1 fruit fly cellular context compared by ENCODE assay signal in the genomic region with DNA sequence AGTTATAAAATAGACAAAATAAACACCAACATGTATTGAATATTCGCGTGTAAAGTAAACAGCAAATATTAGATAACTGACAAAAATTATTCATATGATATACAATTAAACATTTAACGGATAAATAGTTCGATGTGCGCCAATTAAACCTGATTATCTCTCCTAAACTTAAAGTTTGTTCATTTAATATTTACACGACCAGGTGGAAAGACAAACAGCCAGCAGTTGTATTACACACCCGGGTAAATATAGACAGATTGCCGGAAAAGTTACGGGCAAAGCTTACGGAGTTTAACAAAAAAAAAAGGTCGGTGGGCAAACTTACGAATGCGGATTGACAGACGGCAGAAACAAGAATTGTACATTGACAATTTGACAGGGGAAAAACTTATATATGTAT.
A peak's percentile ranks its signal among the peaks of the same experiment; 100 is the strongest.
TF ChIP-seq lines count a peak whose summit lies in the region.

No protein-coding gene starts in this region.

TF ChIP-seq in whole organism, embryonic, 481 proteins besides CTCF, POLR2A, EP300 and RAD21 (continued from another document and continues in another):
- TF ChIP-seq oc (tag; optimal IDR thresholded peaks at IDR 0.05; lab: Kevin White, UChicago) (peak; percentile 42), ap (GFP tag; IDR thresholded peaks at IDR 0.05; lab: Robert Waterston, UW) (no peak), usp (GFP tag; optimal IDR thresholded peaks at IDR 0.05; lab: Kevin White, UChicago) (no peak), sug (tag; optimal IDR thresholded peaks at IDR 0.05; lab: Kevin White, UChicago) (peak; percentile 54), Stat92E (GFP tag; optimal IDR thresholded peaks at IDR 0.05; lab: Kevin White, UChicago) (no peak), Dad (GFP tag; optimal IDR thresholded peaks at IDR 0.05; lab: Kevin White, UChicago) (peak; percentile 46), Ada2b (GFP tag; IDR thresholded peaks at IDR 0.05; lab: Robert Waterston, UW) (no peak; the same call in 1 of the 2 replicates), CG3065 (GFP tag; optimal IDR thresholded peaks at IDR 0.05; lab: Kevin White, UChicago) (no peak), wdn (GFP tag; IDR thresholded peaks at IDR 0.05; lab: Robert Waterston, UW) (no peak; the same call in 1 of the 2 replicates), cwo (GFP tag; optimal IDR thresholded peaks at IDR 0.05; lab: Kevin White, UChicago) (peak; percentile 60), gsb (GFP tag; IDR thresholded peaks at IDR 0.05; lab: Robert Waterston, UW) (peak; percentile 62), Dll (GFP tag; IDR thresholded peaks at IDR 0.05; lab: Robert Waterston, UW; ENCODE audit: partially characterized antibody) (no peak), hb (GFP tag; IDR thresholded peaks at IDR 0.05; lab: Robert Waterston, UW; ENCODE audit: partially characterized antibody) (no peak), ATbp (GFP tag; optimal IDR thresholded peaks at IDR 0.05; lab: Kevin White, UChicago) (peak; percentile 66), MBD-R2 (GFP tag; IDR thresholded peaks at IDR 0.05; lab: Robert Waterston, UW) (no peak), CG7786 (GFP tag; optimal IDR thresholded peaks at IDR 0.05; lab: Kevin White, UChicago) (peak; percentile 26), repo (GFP tag; optimal IDR thresholded peaks at IDR 0.05; lab: Kevin White, UChicago) (no peak), pzg (GFP tag; optimal IDR thresholded peaks at IDR 0.05; lab: Kevin White, UChicago) (no peak), fru (optimal IDR thresholded peaks at IDR 0.05; lab: Kevin White, UChicago) (no peak), twi (tag; optimal IDR thresholded peaks at IDR 0.05; lab: Kevin White, UChicago) (no peak), CG1529 (GFP tag; optimal IDR thresholded peaks at IDR 0.05; lab: Kevin White, UChicago) (peak; percentile 44), Optix (GFP tag; IDR thresholded peaks at IDR 0.05; lab: Robert Waterston, UW) (no peak), NfI (GFP tag; optimal IDR thresholded peaks at IDR 0.05; lab: Kevin White, UChicago) (peak; percentile 66), knrl (GFP tag; IDR thresholded peaks at IDR 0.05; lab: Robert Waterston, UW; ENCODE audit: partially characterized antibody) (no peak), CG4360 (GFP tag; IDR thresholded peaks at IDR 0.05; lab: Robert Waterston, UW) (no peak), CG10366 (GFP tag; IDR thresholded peaks at IDR 0.05; lab: Robert Waterston, UW) (peak; percentile 30; the same call in 1 of the 2 replicates), CG7745 (tag; optimal IDR thresholded peaks at IDR 0.05; lab: Kevin White, UChicago) (no peak), pfk (GFP tag; optimal IDR thresholded peaks at IDR 0.05; lab: Kevin White, UChicago) (no peak), run (tag; optimal IDR thresholded peaks at IDR 0.05; lab: Kevin White, UChicago) (peak; percentile 48), CG10274 (GFP tag; optimal IDR thresholded peaks at IDR 0.05; lab: Kevin White, UChicago) (peak; percentile 26), CG1024 (GFP tag; IDR thresholded peaks at IDR 0.05; lab: Robert Waterston, UW) (peak; percentile 23; the same call in 1 of the 2 replicates), Sry-β (GFP tag; optimal IDR thresholded peaks at IDR 0.05; lab: Kevin White, UChicago) (no peak), TFAM (GFP tag; optimal IDR thresholded peaks at IDR 0.05; lab: Kevin White, UChicago) (no peak), CG11085 (GFP tag; IDR thresholded peaks at IDR 0.05; lab: Robert Waterston, UW) (0 out of 2 replicates have a peak, but pooled peaks have one; percentile 39), crc (GFP tag; optimal IDR thresholded peaks at IDR 0.05; lab: Kevin White, UChicago) (no peak), sob (GFP tag; IDR thresholded peaks at IDR 0.05; lab: Robert Waterston, UW) (peak; percentile 67), BtbVII (GFP tag; optimal IDR thresholded peaks at IDR 0.05; lab: Kevin White, UChicago) (peak; percentile 90), gfzf (GFP tag; optimal IDR thresholded peaks at IDR 0.05; lab: Kevin White, UChicago) (no peak), CG17912 (GFP tag; optimal IDR thresholded peaks at IDR 0.05; lab: Kevin White, UChicago) (peak; percentile 32), CG3163 (GFP tag; optimal IDR thresholded peaks at IDR 0.05; lab: Kevin White, UChicago) (peak; percentile 18), sna (GFP tag; IDR thresholded peaks at IDR 0.05; lab: Robert Waterston, UW; ENCODE audit: partially characterized antibody) (no peak), lmd (GFP tag; IDR thresholded peaks at IDR 0.05; lab: Robert Waterston, UW) (no peak), CG12104 (GFP tag; optimal IDR thresholded peaks at IDR 0.05; lab: Kevin White, UChicago) (peak; percentile 38), fd3F (GFP tag; optimal IDR thresholded peaks at IDR 0.05; lab: Kevin White, UChicago) (peak; percentile 93), Mad (GFP tag; optimal IDR thresholded peaks at IDR 0.05; lab: Kevin White, UChicago) (peak; percentile 18), Myb (GFP tag; optimal IDR thresholded peaks at IDR 0.05; lab: Kevin White, UChicago) (no peak), Fer2 (tag; optimal IDR thresholded peaks at IDR 0.05; lab: Kevin White, UChicago) (no peak), psq (GFP tag; optimal IDR thresholded peaks at IDR 0.05; lab: Kevin White, UChicago) (peak; percentile 44), zf30C (GFP tag; optimal IDR thresholded peaks at IDR 0.05; lab: Kevin White, UChicago) (no peak), CG18764 (GFP tag; optimal IDR thresholded peaks at IDR 0.05; lab: Kevin White, UChicago) (peak; percentile 53), Side (GFP tag; optimal IDR thresholded peaks at IDR 0.05; lab: Kevin White, UChicago) (no peak), CG16863 (GFP tag; optimal IDR thresholded peaks at IDR 0.05; lab: Kevin White, UChicago) (peak; percentile 17), Dek (tag; optimal IDR thresholded peaks at IDR 0.05; lab: Kevin White, UChicago) (peak; percentile 63), CG13287 (GFP tag; IDR thresholded peaks at IDR 0.05; lab: Robert Waterston, UW; ENCODE audit: partially characterized antibody) (no peak), CG8388 (GFP tag; optimal IDR thresholded peaks at IDR 0.05; lab: Kevin White, UChicago) (no peak), HLH4C (GFP tag; IDR thresholded peaks at IDR 0.05; lab: Robert Waterston, UW; ENCODE audit: partially characterized antibody) (no peak), CG6854 (GFP tag; optimal IDR thresholded peaks at IDR 0.05; lab: Kevin White, UChicago) (peak; percentile 80), sd (tag; optimal IDR thresholded peaks at IDR 0.05; lab: Kevin White, UChicago) (peak; percentile 75), Pdp1 (GFP tag; optimal IDR thresholded peaks at IDR 0.05; lab: Kevin White, UChicago) (peak in 1 of 2 experiments; percentile 55), sisA (GFP tag; IDR thresholded peaks at IDR 0.05; lab: Robert Waterston, UW) (no peak), CG14050 (GFP tag; IDR thresholded peaks at IDR 0.05; lab: Robert Waterston, UW) (no peak), aop (GFP tag; IDR thresholded peaks at IDR 0.05; lab: Robert Waterston, UW) (no peak), Lhr (GFP tag; optimal IDR thresholded peaks at IDR 0.05; lab: Kevin White, UChicago) (no peak), CG17612 (GFP tag; IDR thresholded peaks at IDR 0.05; lab: Robert Waterston, UW) (0 out of 2 replicates have a peak, but pooled peaks have one; percentile 20), CG43689 (GFP tag; IDR thresholded peaks at IDR 0.05; lab: Robert Waterston, UW) (no peak), Hand (GFP tag; optimal IDR thresholded peaks at IDR 0.05; lab: Kevin White, UChicago) (no peak), zen (tag; optimal IDR thresholded peaks at IDR 0.05; lab: Kevin White, UChicago) (no peak), stc (GFP tag; IDR thresholded peaks at IDR 0.05; lab: Robert Waterston, UW) (peak; percentile 35; the same call in 1 of the 2 replicates), Spps (tag; optimal IDR thresholded peaks at IDR 0.05; lab: Kevin White, UChicago) (no peak), exex (tag; optimal IDR thresholded peaks at IDR 0.05; lab: Kevin White, UChicago) (peak; percentile 53), zfh2 (GFP tag; optimal IDR thresholded peaks at IDR 0.05; lab: Kevin White, UChicago) (no peak), CG9817 (tag; optimal IDR thresholded peaks at IDR 0.05; lab: Kevin White, UChicago) (peak; percentile 53), CG9215 (GFP tag; IDR thresholded peaks at IDR 0.05; lab: Robert Waterston, UW) (no peak), Med (GFP tag; lab: Kevin White, UChicago) (peak; percentile 89), CG1647 (GFP tag; optimal IDR thresholded peaks at IDR 0.05; lab: Kevin White, UChicago) (no peak), CG33557 (GFP tag; optimal IDR thresholded peaks at IDR 0.05; lab: Kevin White, UChicago) (no peak), CG14965 (GFP tag; optimal IDR thresholded peaks at IDR 0.05; lab: Kevin White, UChicago; ENCODE audit: borderline replicate concordance) (no peak), CG11093 (GFP tag; IDR thresholded peaks at IDR 0.05; lab: Robert Waterston, UW) (no peak; the same call in 2 of the 3 replicates), CG30403 (GFP tag; optimal IDR thresholded peaks at IDR 0.05; lab: Kevin White, UChicago) (no peak), CG5180 (GFP tag; optimal IDR thresholded peaks at IDR 0.05; lab: Kevin White, UChicago) (peak; percentile 49), CG9727 (GFP tag; optimal IDR thresholded peaks at IDR 0.05; lab: Kevin White, UChicago) (no peak), p53 (GFP tag; optimal IDR thresholded peaks at IDR 0.05; lab: Kevin White, UChicago) (no peak), CG31388 (GFP tag; optimal IDR thresholded peaks at IDR 0.05; lab: Kevin White, UChicago) (no peak), nerfin-2 (GFP tag; IDR thresholded peaks at IDR 0.05; lab: Robert Waterston, UW; ENCODE audit: partially characterized antibody) (no peak), Asciz (GFP tag; optimal IDR thresholded peaks at IDR 0.05; lab: Kevin White, UChicago) (peak; percentile 81), Ravus (GFP tag; IDR thresholded peaks at IDR 0.05; lab: Robert Waterston, UW) (no peak; the same call in 1 of the 2 replicates), CG2129 (GFP tag; IDR thresholded peaks at IDR 0.05; lab: Robert Waterston, UW; ENCODE audit: partially characterized antibody) (no peak), Blimp-1 (GFP tag; optimal IDR thresholded peaks at IDR 0.05; lab: Kevin White, UChicago) (peak; percentile 58), D19A (tag; optimal IDR thresholded peaks at IDR 0.05; lab: Kevin White, UChicago) (no peak), Gug (GFP tag; IDR thresholded peaks at IDR 0.05; lab: Robert Waterston, UW) (no peak), CG11695 (GFP tag; IDR thresholded peaks at IDR 0.05; lab: Robert Waterston, UW) (peak; percentile 78; the same call in 2 of the 3 replicates), phol (tag; optimal IDR thresholded peaks at IDR 0.05; lab: Kevin White, UChicago) (no peak), CrebB (tag; optimal IDR thresholded peaks at IDR 0.05; lab: Kevin White, UChicago) (peak; percentile 77), CG17361 (GFP tag; IDR thresholded peaks at IDR 0.05; lab: Robert Waterston, UW) (peak; percentile 29; the same call in 1 of the 3 replicates), her (GFP tag; optimal IDR thresholded peaks at IDR 0.05; lab: Kevin White, UChicago) (peak; percentile 25), toy (GFP tag; IDR thresholded peaks at IDR 0.05; lab: Robert Waterston, UW) (0 out of 2 replicates have a peak, but pooled peaks have one; percentile 13), Sox100B (GFP tag; optimal IDR thresholded peaks at IDR 0.05; lab: Kevin White, UChicago) (peak; percentile 70), Lpt (GFP tag; optimal IDR thresholded peaks at IDR 0.05; lab: Kevin White, UChicago) (no peak), CG2120 (GFP tag; optimal IDR thresholded peaks at IDR 0.05; lab: Kevin White, UChicago) (peak; percentile 66), CG2712 (tag; optimal IDR thresholded peaks at IDR 0.05; lab: Kevin White, UChicago) (no peak), CG31365 (tag; optimal IDR thresholded peaks at IDR 0.05; lab: Kevin White, UChicago) (peak; percentile 67), fu2 (GFP tag; optimal IDR thresholded peaks at IDR 0.05; lab: Kevin White, UChicago) (no peak), NC2β (GFP tag; optimal IDR thresholded peaks at IDR 0.05; lab: Kevin White, UChicago) (no peak), CG18011 (GFP tag; optimal IDR thresholded peaks at IDR 0.05; lab: Kevin White, UChicago) (peak; percentile 59), CG10979 (tag; optimal IDR thresholded peaks at IDR 0.05; lab: Kevin White, UChicago) (no peak), onecut (GFP tag; IDR thresholded peaks at IDR 0.05; lab: Robert Waterston, UW) (0 out of 2 replicates have a peak, but pooled peaks have one; percentile 15), CG8478 (optimal IDR thresholded peaks at IDR 0.05; lab: Kevin White, UChicago) (no peak), hbn (GFP tag; IDR thresholded peaks at IDR 0.05; lab: Robert Waterston, UW; ENCODE audit: partially characterized antibody) (no peak), sima (GFP tag; optimal IDR thresholded peaks at IDR 0.05; lab: Kevin White, UChicago) (no peak), ewg (GFP tag; optimal IDR thresholded peaks at IDR 0.05; lab: Kevin White, UChicago) (peak; percentile 1), Bteb2 (GFP tag; optimal IDR thresholded peaks at IDR 0.05; lab: Kevin White, UChicago) (peak; percentile 32), ham (GFP tag; IDR thresholded peaks at IDR 0.05; lab: Robert Waterston, UW) (no peak), Elba2 (GFP tag; optimal IDR thresholded peaks at IDR 0.05; lab: Kevin White, UChicago) (no peak), Atf3 (GFP tag; optimal IDR thresholded peaks at IDR 0.05; lab: Kevin White, UChicago) (no peak), bowl (GFP tag; IDR thresholded peaks at IDR 0.05; lab: Robert Waterston, UW) (no peak), kay (GFP tag; optimal IDR thresholded peaks at IDR 0.05; lab: Kevin White, UChicago) (no peak), CG12219 (GFP tag; optimal IDR thresholded peaks at IDR 0.05; lab: Kevin White, UChicago) (peak; percentile 65), lov (optimal IDR thresholded peaks at IDR 0.05; lab: Kevin White, UChicago) (no peak), lov (GFP tag; IDR thresholded peaks at IDR 0.05; lab: Robert Waterston, UW) (no peak), Atf-2 (GFP tag; optimal IDR thresholded peaks at IDR 0.05; lab: Kevin White, UChicago) (no peak), CG34376 (GFP tag; optimal IDR thresholded peaks at IDR 0.05; lab: Kevin White, UChicago) (peak; percentile 2), h (optimal IDR thresholded peaks at IDR 0.05; lab: Kevin White, UChicago) (no peak), CG7963 (GFP tag; IDR thresholded peaks at IDR 0.05; lab: Robert Waterston, UW; ENCODE audit: partially characterized antibody) (no peak), H15 (GFP tag; IDR thresholded peaks at IDR 0.05; lab: Robert Waterston, UW) (no peak), danr (GFP tag; IDR thresholded peaks at IDR 0.05; lab: Robert Waterston, UW) (no peak), CG11398 (GFP tag; optimal IDR thresholded peaks at IDR 0.05; lab: Kevin White, UChicago) (peak; percentile 67), Hr39 (optimal IDR thresholded peaks at IDR 0.05; lab: Kevin White, UChicago) (no peak), CG34224 (GFP tag; IDR thresholded peaks at IDR 0.05; lab: Robert Waterston, UW; ENCODE audit: partially characterized antibody) (no peak)
